Fruit fly (Drosophila melanogaster): Measurements from ENCODE around the gene Alg13.

DNA sequence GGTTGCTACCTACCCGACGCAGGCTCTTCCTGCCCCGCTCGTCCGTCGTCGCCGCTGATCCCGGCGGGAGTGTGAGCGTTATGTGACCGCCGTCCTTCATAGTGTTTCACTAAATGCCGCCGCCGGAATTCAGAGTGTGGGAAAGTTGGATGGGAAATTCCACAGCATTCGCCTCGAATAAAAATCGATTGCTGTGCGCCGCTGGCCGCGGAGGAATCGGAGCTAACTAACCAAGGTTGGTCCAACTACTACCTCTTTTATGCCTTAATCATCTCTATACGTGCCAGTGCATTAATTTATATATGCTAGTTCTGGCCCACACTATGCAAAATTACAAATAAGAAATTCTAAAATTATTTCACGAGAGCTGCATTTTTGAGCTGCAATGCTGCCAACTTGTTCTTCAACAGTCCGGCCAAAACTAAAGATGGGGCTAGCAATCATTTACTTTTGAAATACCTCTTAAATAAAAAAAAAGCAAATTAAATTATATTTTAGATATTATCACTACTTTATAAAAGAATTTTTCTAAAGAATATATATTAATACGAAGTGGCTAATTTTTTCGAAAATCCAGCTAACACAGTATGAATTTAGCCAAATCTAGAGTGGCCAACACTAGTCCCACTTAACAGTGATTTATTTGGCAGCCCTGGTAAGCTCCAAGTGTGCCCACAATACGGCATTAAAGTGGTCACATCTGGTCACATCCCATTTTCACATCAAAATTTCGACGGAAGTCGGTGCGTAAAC is 25.8 kb downstream of the Alg13 start, which contains the start of the genes alpha-Man-Ib and Pdhb:
- TF ChIP-seq jim (GFP tag; optimal IDR thresholded peaks at IDR 0.05) (no peak), dl (GFP tag; optimal IDR thresholded peaks at IDR 0.05; ENCODE audit: insufficient read depth in 1 of 2, partially characterized antibody in 2 of 2) (no peak), Vsx2 (GFP tag; optimal IDR thresholded peaks at IDR 0.05; ENCODE audit: partially characterized antibody) (no peak), sv (GFP tag; optimal IDR thresholded peaks at IDR 0.05) (peak; percentile 76), dmrt93B (GFP tag; optimal IDR thresholded peaks at IDR 0.05) (no peak), Hr78 (GFP tag; optimal IDR thresholded peaks at IDR 0.05) (no peak), Rel (GFP tag; optimal IDR thresholded peaks at IDR 0.05) (no peak), Rel (tag; optimal IDR thresholded peaks at IDR 0.05) (peak; percentile 43), Abd-B (GFP tag; optimal IDR thresholded peaks at IDR 0.05) (no peak), tai (GFP tag; optimal IDR thresholded peaks at IDR 0.05) (no peak), OdsH (GFP tag; optimal IDR thresholded peaks at IDR 0.05) (peak; percentile 53), brk (GFP tag; optimal IDR thresholded peaks at IDR 0.05) (no peak)

All from whole organism, wandering third instar larva.